Worm (Caenorhabditis elegans) whole organism, early embryonic: ENCODE data around the gene skr-3.

Experiments used
- ama-1 ChIP-seq: fragments of 150-350 bp; optimal IDR thresholded peaks from 2 replicates; lab custom pipeline; 2014
- tra-4 ChIP-seq: sonication (generic microtip); optimal IDR thresholded peaks from 2 replicates; lab custom pipeline; 2017; ENCODE audit warnings: missing genetic modification characterization, missing compliant biosample characterization

ce11 chrV:16158391-16158790 is 37.5 kb downstream of the skr-3 start, which contains the start of gene str-99:
- TF ChIP-seq ama-1 (no peak), tra-4 (tag; lab: Kevin White, UChicago) (no peak)
